Worm (Caenorhabditis elegans): ENCODE measurements around the gene ceh-92.

- no peak for TF ChIP-seq nhr-25 (tag; optimal IDR thresholded peaks at IDR 0.05)
- TF ChIP-seq lin-15B (tag; optimal IDR thresholded peaks at IDR 0.05): no peak
- no peak for TF ChIP-seq snpc-4 (tag; optimal IDR thresholded peaks at IDR 0.05)
- no peak for TF ChIP-seq elt-3 (tag; optimal IDR thresholded peaks at IDR 0.05)
- no peak for TF ChIP-seq skn-1 (tag; optimal IDR thresholded peaks at IDR 0.05)
- no peak for TF ChIP-seq ama-1 (optimal IDR thresholded peaks at IDR 0.05)
- no peak for TF ChIP-seq mdl-1 (tag; optimal IDR thresholded peaks at IDR 0.05)
- no peak for TF ChIP-seq zag-1 (tag; optimal IDR thresholded peaks at IDR 0.05)
- no peak for TF ChIP-seq elt-2 (tag; optimal IDR thresholded peaks at IDR 0.05)
- TF ChIP-seq R02D3.7 (tag; optimal IDR thresholded peaks at IDR 0.05): no peak
- no peak for TF ChIP-seq nhr-76 (tag; optimal IDR thresholded peaks at IDR 0.05)
- no peak for TF ChIP-seq ztf-11 (tag; optimal IDR thresholded peaks at IDR 0.05)
These were observed 17.9 kb upstream of the ceh-92 start, which contains the start of gene Y66D12A.11 for ce11 chrIII:11563417-11563949.

Data from whole organism, L3 larva.